Worm (Caenorhabditis elegans): ENCODE data around the gene F36H5.4.
"Not testable (repeated sequence)": the region's sequence is repeated elsewhere in the genome, so short reads cannot be mapped to it uniquely, and the experiment has no call there.

Gene F36H5.4

DNA sequence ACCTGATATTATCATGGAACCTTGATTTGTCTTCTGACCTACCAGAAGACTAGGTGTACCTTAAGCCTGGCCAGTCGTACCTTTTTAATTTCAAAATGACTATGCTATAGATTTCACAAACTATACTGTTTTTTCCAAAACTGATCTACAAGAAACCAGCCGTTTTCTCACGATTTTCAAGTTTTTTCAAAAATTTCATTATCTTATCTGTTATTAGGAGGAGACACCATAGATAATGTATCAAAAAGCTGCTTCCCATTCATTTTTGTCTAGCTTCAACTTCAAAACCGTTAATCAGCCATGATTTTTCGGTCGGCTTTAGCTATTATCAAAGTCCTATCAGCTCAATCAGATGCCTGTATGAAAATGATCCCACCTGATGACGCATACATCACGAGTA lies 19.1 kb upstream of the F36H5.4 start, which contains the start of gene F36H5.12:
TSS of gene F36H5.12 (plus strand) at position 301 of the 400 bp plus-strand sequence.
- TF ChIP-seq him-1 (tag; optimal IDR thresholded peaks at IDR 0.05): no peak
- TF ChIP-seq dao-5 (tag; optimal IDR thresholded peaks at IDR 0.05): no peak
- TF ChIP-seq W03F9.2 (tag; optimal IDR thresholded peaks at IDR 0.05): no peak

- no peak for TF ChIP-seq dao-5 (tag; optimal IDR thresholded peaks at IDR 0.05)
- TF ChIP-seq him-1 (tag; optimal IDR thresholded peaks at IDR 0.05): no peak
- no peak for TF ChIP-seq W03F9.2 (tag; optimal IDR thresholded peaks at IDR 0.05)
Observed at ce11 chrII:1744183-1744582, 17.5 kb upstream of the F36H5.4 start, which contains the start of gene clec-19. Gene clec-19 (plus strand): TSS chrII:1744483.

DNA sequence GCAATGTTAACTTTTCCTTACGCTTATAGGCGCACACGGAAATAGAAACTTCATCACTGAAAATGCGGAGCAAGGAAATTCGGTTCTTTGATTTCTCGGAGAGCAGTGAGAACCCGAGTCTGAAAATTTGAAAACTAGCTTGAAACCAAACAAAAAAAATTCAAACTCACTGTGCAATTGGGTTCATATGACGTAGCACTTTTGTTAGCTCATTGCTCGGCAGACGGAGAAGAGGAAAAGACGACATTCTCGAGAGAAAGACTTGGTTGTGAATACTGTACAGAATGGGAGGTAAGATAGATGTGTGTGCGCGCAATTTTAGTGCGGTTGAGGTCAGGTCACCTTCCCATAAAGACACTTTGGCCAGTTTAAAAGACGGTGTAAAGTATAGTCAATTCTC lies 11.3 kb upstream of the F36H5.4 start, which contains the start of the genes F36H5.13 and F36H5.8:
TSS of gene F36H5.13 (minus strand) at position 101 of the 400 bp plus-strand sequence.
TSS of gene F36H5.8 (minus strand) at position 274 of the 400 bp plus-strand sequence.
- TF ChIP-seq him-1 (tag; optimal IDR thresholded peaks at IDR 0.05): no peak
- TF ChIP-seq dao-5 (tag; optimal IDR thresholded peaks at IDR 0.05): no peak
- no peak for TF ChIP-seq W03F9.2 (tag; optimal IDR thresholded peaks at IDR 0.05)

ce11 chrII:1752990-1753389 lies 8.7 kb upstream of the F36H5.4 start, which contains the start of gene F36H5.9:
Gene F36H5.9 (minus strand): TSS chrII:1753090.
- TF ChIP-seq W03F9.2 (tag; optimal IDR thresholded peaks at IDR 0.05): no peak
- TF ChIP-seq him-1 (tag; optimal IDR thresholded peaks at IDR 0.05): no peak
- TF ChIP-seq dao-5 (tag; optimal IDR thresholded peaks at IDR 0.05): no peak

ce11 chrII:1756072-1756471 lies 5.6 kb upstream of the F36H5.4 start, which contains the start of gene F36H5.17:
Gene F36H5.17 (minus strand): TSS chrII:1756172.
- TF ChIP-seq W03F9.2 (tag; optimal IDR thresholded peaks at IDR 0.05): no peak
- TF ChIP-seq him-1 (tag; optimal IDR thresholded peaks at IDR 0.05): no peak
- TF ChIP-seq dao-5 (tag; optimal IDR thresholded peaks at IDR 0.05): no peak

DNA sequence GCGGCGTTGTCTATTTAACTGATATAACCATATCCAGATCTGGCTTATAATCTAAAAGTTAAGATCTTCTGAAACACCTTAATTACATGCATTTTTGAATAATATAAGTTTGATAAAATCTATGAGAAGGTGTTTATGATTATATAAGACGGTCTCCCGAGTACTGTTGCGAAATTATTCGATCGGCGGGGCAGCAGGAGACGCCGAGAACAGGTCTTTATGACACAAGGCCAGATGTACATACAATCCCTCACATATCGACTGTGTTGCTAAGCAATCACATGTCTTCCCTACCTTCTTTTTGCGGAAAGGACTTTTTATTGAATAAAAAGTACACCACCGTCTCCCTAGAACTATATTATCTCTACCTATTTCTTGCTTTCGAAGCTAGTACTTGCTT lies 5.1 kb upstream of the F36H5.4 start, which contains the start of gene fbxb-53:
TSS of gene fbxb-53 (plus strand) at position 301 of the 400 bp plus-strand sequence.
- no peak for TF ChIP-seq dao-5 (tag; optimal IDR thresholded peaks at IDR 0.05)
- TF ChIP-seq W03F9.2 (tag; optimal IDR thresholded peaks at IDR 0.05): no peak
- TF ChIP-seq him-1 (tag; optimal IDR thresholded peaks at IDR 0.05): no peak

- TF ChIP-seq him-1 (tag; optimal IDR thresholded peaks at IDR 0.05) (no peak), dao-5 (tag; optimal IDR thresholded peaks at IDR 0.05) (no peak), W03F9.2 (tag; optimal IDR thresholded peaks at IDR 0.05) (no peak)
Observed at ce11 chrII:1757033-1757432, 4.6 kb upstream of the F36H5.4 start, which contains the start of gene F36H5.10. Gene F36H5.10 (plus strand): TSS chrII:1757333.

ce11 chrII:1759602-1760001 lies 2.1 kb upstream of the F36H5.4 start, which contains the start of gene F36H5.18:
Gene F36H5.18 (plus strand): TSS chrII:1759902.
- TF ChIP-seq him-1 (tag; optimal IDR thresholded peaks at IDR 0.05): no peak
- no peak for TF ChIP-seq dao-5 (tag; optimal IDR thresholded peaks at IDR 0.05)

- TF ChIP-seq W03F9.2 (tag; optimal IDR thresholded peaks at IDR 0.05): no peak
- TF ChIP-seq dao-5 (tag; optimal IDR thresholded peaks at IDR 0.05): no peak
- no peak for TF ChIP-seq him-1 (tag; optimal IDR thresholded peaks at IDR 0.05)
Observed at ce11 chrII:1763072-1763471, 1.4 kb downstream of the F36H5.4 start, which contains the start of gene math-28. Gene math-28 (plus strand): TSS chrII:1763372.

- TF ChIP-seq him-1 (tag; optimal IDR thresholded peaks at IDR 0.05): no peak
- TF ChIP-seq dao-5 (tag; optimal IDR thresholded peaks at IDR 0.05): no peak
- no peak for TF ChIP-seq W03F9.2 (tag; optimal IDR thresholded peaks at IDR 0.05)
Observed at ce11 chrII:1766715-1767114, 5.1 kb downstream of the F36H5.4 start.

DNA sequence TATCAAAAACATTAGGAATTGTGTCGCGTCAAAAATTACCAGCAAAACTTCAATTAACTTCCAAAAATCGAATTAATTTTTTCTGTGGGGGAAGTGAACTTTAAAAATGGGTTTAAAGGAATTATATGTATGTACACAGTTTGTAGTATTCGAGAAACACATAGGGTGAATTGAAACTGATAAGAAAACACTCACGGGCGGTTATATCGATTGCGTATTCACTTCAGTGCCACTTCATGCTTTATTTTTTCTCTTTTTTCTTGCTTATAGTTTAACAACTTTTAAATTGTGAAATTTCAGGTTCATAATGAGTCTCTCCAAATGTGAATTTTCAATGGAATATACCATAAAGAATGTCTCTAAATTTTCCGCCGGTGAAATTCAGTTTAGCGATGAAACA lies 9.7 kb downstream of the F36H5.4 start, which contains the start of gene math-26:
TSS of gene math-26 (plus strand) at position 301 of the 400 bp plus-strand sequence.
- not testable (repeated sequence) for TF ChIP-seq W03F9.2, him-1, dao-5 (tag; optimal IDR thresholded peaks at IDR 0.05)

- TF ChIP-seq dao-5 (tag; optimal IDR thresholded peaks at IDR 0.05) (no peak), W03F9.2 (tag; optimal IDR thresholded peaks at IDR 0.05) (no peak), him-1 (tag; optimal IDR thresholded peaks at IDR 0.05) (no peak)
Observed at ce11 chrII:1771785-1772184, 10.1 kb downstream of the F36H5.4 start, which contains the start of gene math-3. Gene math-3 (plus strand): TSS chrII:1772085.

DNA sequence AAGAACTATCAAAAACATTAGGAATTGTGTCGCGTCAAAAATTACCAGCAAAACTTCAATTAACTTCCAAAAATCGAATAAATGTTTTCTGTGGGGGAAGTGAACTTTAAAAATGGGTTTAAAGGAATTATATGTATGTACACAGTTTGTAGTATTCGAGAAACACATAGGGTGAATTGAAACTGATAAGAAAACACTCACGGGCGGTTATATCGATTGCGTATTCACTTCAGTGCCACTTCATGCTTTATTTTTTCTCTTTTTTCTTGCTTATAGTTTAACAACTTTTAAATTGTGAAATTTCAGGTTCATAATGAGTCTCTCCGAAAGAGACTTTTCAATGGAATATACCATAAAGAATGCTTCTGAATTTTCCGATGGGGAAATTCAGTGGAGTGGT lies 13.6 kb downstream of the F36H5.4 start, which contains the start of gene F36H5.14:
TSS of gene F36H5.14 (plus strand) at position 301 of the 400 bp plus-strand sequence.
- not testable (repeated sequence) for TF ChIP-seq W03F9.2, him-1, dao-5 (tag; optimal IDR thresholded peaks at IDR 0.05)

ce11 chrII:1782474-1782873 lies 20.8 kb downstream of the F36H5.4 start, which contains the start of gene math-4:
Gene math-4 (minus strand): TSS chrII:1782574.
- TF ChIP-seq W03F9.2 (tag; optimal IDR thresholded peaks at IDR 0.05) (no peak), dao-5 (tag; optimal IDR thresholded peaks at IDR 0.05) (no peak), him-1 (tag; optimal IDR thresholded peaks at IDR 0.05) (no peak)

Measured in whole organism, L4/young adult.